Worm (Caenorhabditis elegans): ENCODE data around the gene mes-6.

- no peak for TF ChIP-seq ceh-82 (tag; optimal IDR thresholded peaks at IDR 0.05)
- no peak for TF ChIP-seq snpc-4 (tag; optimal IDR thresholded peaks at IDR 0.05)
- no peak for TF ChIP-seq ztf-1 (GFP tag; conservative IDR thresholded peaks at IDR 0.05)
- no peak for TF ChIP-seq nhr-11 (tag; optimal IDR thresholded peaks at IDR 0.05)
- TF ChIP-seq nhr-77 (tag; optimal IDR thresholded peaks at IDR 0.05): no peak
- no peak for TF ChIP-seq ama-1 (optimal IDR thresholded peaks at IDR 0.05)
Observed at ce11 chrIV:8462376-8462775, 48.7 kb upstream of the mes-6 start.
